Worm (Caenorhabditis elegans) whole organism, late embryonic: ENCODE data around the gene gos-28.

Experiments
- F13H6.1 ChIP-seq: sonication (generic microtip); optimal IDR thresholded peaks from 2 replicates; lab custom pipeline; 2016; ENCODE audit warnings: missing genetic modification characterization, missing compliant biosample characterization
- K02D7.2 ChIP-seq: sonication (generic microtip); optimal IDR thresholded peaks from 2 replicates; lab custom pipeline; 2017; ENCODE audit warnings: mild to moderate bottlenecking, missing genetic modification characterization, missing compliant biosample characterization
- Y22D7AL.16 ChIP-seq: sonication (generic microtip); optimal IDR thresholded peaks from 2 replicates; lab custom pipeline; 2016; ENCODE audit warnings: missing genetic modification characterization, missing compliant biosample characterization
- ceh-22 ChIP-seq: sonication (generic microtip); optimal IDR thresholded peaks from 2 replicates; lab custom pipeline; 2017; ENCODE audit warnings: missing biosample characterization, missing genetic modification characterization
- ceh-30 ChIP-seq: fragments of 150-350 bp; optimal IDR thresholded peaks from 2 replicates; lab custom pipeline; 2014; ENCODE audit warnings: missing biosample characterization, missing genetic modification characterization
- ceh-45 ChIP-seq: fragments of 200-800 bp; sonication (Bioruptor generic); IDR thresholded peaks from 2 replicates; pipeline ENCODE4 v1.3.6; 2022; ENCODE audit warnings: missing genetic modification reagents, missing genetic modification characterization, missing compliant biosample characterization
- ceh-6 ChIP-seq: fragments of 200-800 bp; sonication (Bioruptor generic); optimal IDR thresholded peaks from 2 replicates; lab custom pipeline; 2018; ENCODE audit warnings: mild to moderate bottlenecking, missing genetic modification characterization, missing compliant biosample characterization
- elt-2 ChIP-seq: sonication (generic microtip); optimal IDR thresholded peaks from 2 replicates; lab custom pipeline; 2016; ENCODE audit warnings: missing genetic modification reagents, missing genetic modification characterization, missing compliant biosample characterization
- gmeb-2 ChIP-seq: sonication (generic microtip); optimal IDR thresholded peaks from 2 replicates; lab custom pipeline; 2016; ENCODE audit warnings: missing genetic modification characterization, inconsistent platforms, missing compliant biosample characterization
- hlh-8 ChIP-seq: sonication (generic microtip); optimal IDR thresholded peaks from 2 replicates; lab custom pipeline; 2016; ENCODE audit warnings: missing genotype, missing genetic modification characterization, missing compliant biosample characterization
- npax-4 ChIP-seq: sonication (generic microtip); optimal IDR thresholded peaks from 2 replicates; lab custom pipeline; 2016; ENCODE audit warnings: missing genetic modification characterization, missing compliant biosample characterization
- pha-4 ChIP-seq: fragments of 150-350 bp; optimal IDR thresholded peaks from 2 replicates; lab custom pipeline; 2018; ENCODE audit warnings: missing biosample characterization, missing genetic modification reagents, missing genetic modification characterization
- pqm-1 ChIP-seq: sonication (generic microtip); optimal IDR thresholded peaks from 2 replicates; lab custom pipeline; 2016; ENCODE audit warnings: missing genetic modification characterization, missing compliant biosample characterization
- sox-4 ChIP-seq: sonication (generic microtip); optimal IDR thresholded peaks from 2 replicates; lab custom pipeline; 2017; ENCODE audit warnings: mild to moderate bottlenecking, missing genetic modification characterization, inconsistent platforms, missing compliant biosample characterization
- syd-9 ChIP-seq: sonication (generic microtip); optimal IDR thresholded peaks from 2 replicates; lab custom pipeline; 2016; ENCODE audit warnings: mild to moderate bottlenecking, missing genetic modification characterization, moderate library complexity, missing compliant biosample characterization
- tbx-7 ChIP-seq: sonication (generic microtip); optimal IDR thresholded peaks from 2 replicates; lab custom pipeline; 2016; ENCODE audit warnings: missing genotype, missing genetic modification characterization, missing compliant biosample characterization
- unc-3 ChIP-seq, 2 experiments: fragments of 200-800 bp in 1 of 2; sonication (Bioruptor generic) in 1 of 2; sonication (generic microtip) in 1 of 2; conservative IDR thresholded peaks in 1 of 2; optimal IDR thresholded peaks in 1 of 2; 2 replicates each; pipeline versions ENCODE4 v1.3.6 to Lab custom; 2016 to 2022; ENCODE audit warnings: missing compliant biosample characterization in 2 of 2, missing genetic modification characterization in 2 of 2, missing genetic modification reagents in 1 of 2

gos-28 gene

ce11 chrIII:7298045-7298444 lies 50.9 kb downstream of the gos-28 start:
- TF ChIP-seq ceh-22 (tag; lab: Kevin White, UChicago) = no peak
- TF ChIP-seq pqm-1 = no peak
- TF ChIP-seq syd-9 (tag; lab: Kevin White, UChicago) = no peak
- no peak for TF ChIP-seq tbx-7
- TF ChIP-seq Y22D7AL.16 (tag; lab: Kevin White, UChicago) = no peak
- no peak for TF ChIP-seq pha-4 (tag; lab: Kevin White, UChicago)
- no peak for TF ChIP-seq ceh-45 (GFP tag; lab: Robert Waterston, UW)
- TF ChIP-seq hlh-8 (tag; lab: Kevin White, UChicago) = no peak
- no peak for TF ChIP-seq F13H6.1 (tag; lab: Kevin White, UChicago)
- TF ChIP-seq elt-2 (tag; lab: Kevin White, UChicago) = no peak
- TF ChIP-seq K02D7.2 = no peak
- TF ChIP-seq gmeb-2 (tag; lab: Kevin White, UChicago) = no peak
- no peak for TF ChIP-seq ceh-30 (tag; lab: Kevin White, UChicago)
- no peak for TF ChIP-seq ceh-6 (GFP tag; lab: Kevin White, UChicago)
- no peak for TF ChIP-seq npax-4 (tag; lab: Kevin White, UChicago)
- TF ChIP-seq unc-3 (GFP tag; conservative IDR thresholded peaks at IDR 0.05; lab: Robert Waterston, UW) = no peak
- no peak for TF ChIP-seq unc-3 (tag; optimal IDR thresholded peaks at IDR 0.05; lab: Kevin White, UChicago)
- TF ChIP-seq sox-4 = no peak
